Fruit fly (Drosophila melanogaster) whole organism, embryonic: ENCODE measurements around the gene CG12279.

Experiments used
- Abd-B ChIP-seq: fragments of 200-800 bp; sonication (Bioruptor generic); optimal IDR thresholded peaks from 2 replicates; lab custom pipeline; 2018; ENCODE audit warnings: missing biosample characterization, mild to moderate bottlenecking, missing genetic modification characterization, moderate library complexity
- CG1024 ChIP-seq: fragments of 200-800 bp; sonication (Bioruptor generic); IDR thresholded peaks from 2 replicates; pipeline ENCODE4 v1.3.6; 2022; ENCODE audit warnings: missing biosample characterization, missing genetic modification characterization
- CG10462 ChIP-seq: fragments of 200-800 bp; sonication (Bioruptor generic); optimal IDR thresholded peaks from 2 replicates; lab custom pipeline; 2016; ENCODE audit warnings: missing biosample characterization, missing genetic modification characterization
- CG11247 ChIP-seq: fragments of 200-800 bp; sonication (Bioruptor generic); IDR thresholded peaks from 2 replicates; pipeline ENCODE4 v1.3.6; 2022; ENCODE audit warnings: missing biosample characterization, missing genetic modification characterization
- CG11398 ChIP-seq: fragments of 200-800 bp; sonication (Bioruptor generic); optimal IDR thresholded peaks from 2 replicates; lab custom pipeline; 2016; ENCODE audit warnings: missing biosample characterization, missing genetic modification characterization
- CG13624 ChIP-seq: fragments of 200-800 bp; sonication (Bioruptor generic); optimal IDR thresholded peaks from 2 replicates; lab custom pipeline; 2016; ENCODE audit warnings: missing biosample characterization, missing genetic modification characterization
- CG14710 ChIP-seq: fragments of 200-800 bp; sonication (Bioruptor generic); optimal IDR thresholded peaks from 3 replicates; lab custom pipeline; 2019; ENCODE audit warnings: missing biosample characterization, mild to moderate bottlenecking, missing genetic modification characterization, moderate library complexity
- CG15269 ChIP-seq: fragments of 200-800 bp; sonication (Bioruptor generic); optimal IDR thresholded peaks from 2 replicates; lab custom pipeline; 2018; ENCODE audit warnings: missing biosample characterization, mild to moderate bottlenecking, missing genetic modification characterization, moderate library complexity
- CG17361 ChIP-seq: fragments of 200-800 bp; sonication (Bioruptor generic); IDR thresholded peaks from 3 replicates; pipeline ENCODE4 v1.3.6; 2022; ENCODE audit warnings: missing biosample characterization, missing genetic modification characterization
- CG18011 ChIP-seq: fragments of 200-800 bp; sonication (Bioruptor generic); optimal IDR thresholded peaks from 2 replicates; lab custom pipeline; 2017; ENCODE audit warnings: missing biosample characterization, missing genetic modification characterization, mild to moderate bottlenecking, moderate library complexity, missing genotype
- CG31441 ChIP-seq: fragments of 200-800 bp; sonication (Bioruptor generic); IDR thresholded peaks from 2 replicates; pipeline ENCODE4 v1.3.6; 2022; ENCODE audit warnings: missing biosample characterization, missing genetic modification characterization
- CG3281 ChIP-seq: fragments of 200-800 bp; sonication (Bioruptor generic); optimal IDR thresholded peaks from 3 replicates; lab custom pipeline; 2017; ENCODE audit warnings: missing biosample characterization, mild to moderate bottlenecking, missing genetic modification characterization
- CG4360 ChIP-seq: fragments of 200-800 bp; sonication (Bioruptor generic); IDR thresholded peaks from 2 replicates; pipeline ENCODE4 v1.3.6; 2022; ENCODE audit warnings: missing biosample characterization, missing genetic modification characterization
- CG43689 ChIP-seq: fragments of 200-800 bp; sonication (Bioruptor generic); IDR thresholded peaks from 2 replicates; pipeline ENCODE4 v1.3.6; 2022; ENCODE audit warnings: missing biosample characterization, missing genetic modification characterization
- CG4707 ChIP-seq: fragments of 200-800 bp; sonication (Bioruptor generic); optimal IDR thresholded peaks from 2 replicates; lab custom pipeline; 2018; ENCODE audit warnings: missing biosample characterization, mild to moderate bottlenecking, missing genetic modification characterization, moderate library complexity
- CG6765 ChIP-seq: fragments of 200-800 bp; sonication (Bioruptor generic); optimal IDR thresholded peaks from 3 replicates; lab custom pipeline; 2017; ENCODE audit warnings: missing biosample characterization, mild to moderate bottlenecking, missing genetic modification characterization
- CG6813 ChIP-seq: fragments of 200-800 bp; sonication (Bioruptor generic); optimal IDR thresholded peaks from 2 replicates; lab custom pipeline; 2017; ENCODE audit warnings: missing biosample characterization, missing genetic modification characterization, mild to moderate bottlenecking, moderate library complexity, missing genetic modification reagents
- CG6854 ChIP-seq: fragments of 200-800 bp; sonication (Bioruptor generic); optimal IDR thresholded peaks from 3 replicates; lab custom pipeline; 2017; ENCODE audit warnings: missing biosample characterization, mild to moderate bottlenecking, missing genetic modification characterization
- CG7372 ChIP-seq: fragments of 200-800 bp; sonication (Bioruptor generic); IDR thresholded peaks from 2 replicates; pipeline ENCODE4 v1.3.6; 2022; ENCODE audit warnings: missing biosample characterization, missing genetic modification characterization
- CG8290 ChIP-seq, 3 experiments: fragments of 200-800 bp; sonication (Bioruptor generic); optimal IDR thresholded peaks; 2 replicates each; lab custom pipeline; 2016 to 2019; ENCODE audit warnings: missing biosample characterization in 3 of 3, missing genetic modification characterization in 3 of 3, mild to moderate bottlenecking in 2 of 3, moderate library complexity in 1 of 3
- CG8478 ChIP-seq: fragments of >200 bp; optimal IDR thresholded peaks from 2 replicates; lab custom pipeline; 2018
- CG8765 ChIP-seq: fragments of 200-800 bp; sonication (Bioruptor generic); IDR thresholded peaks from 2 replicates; pipeline ENCODE4 v1.3.6; 2022; ENCODE audit warnings: missing biosample characterization, missing genetic modification characterization
- CoRest ChIP-seq: fragments of 200-800 bp; sonication (Bioruptor generic); optimal IDR thresholded peaks from 3 replicates; lab custom pipeline; 2018; ENCODE audit warnings: missing biosample characterization, mild to moderate bottlenecking, missing genetic modification characterization, moderate library complexity
- Dad ChIP-seq: fragments of 200-800 bp; sonication (Bioruptor generic); optimal IDR thresholded peaks from 3 replicates; lab custom pipeline; 2016; ENCODE audit warnings: missing biosample characterization, missing genetic modification characterization
- Drgx ChIP-seq: fragments of 200-800 bp; sonication (Bioruptor generic); IDR thresholded peaks from 2 replicates; pipeline ENCODE4 v1.3.6; 2022; ENCODE audit warnings: missing biosample characterization, missing genetic modification characterization
- Gsc ChIP-seq: fragments of 200-800 bp; sonication (Bioruptor generic); IDR thresholded peaks from 2 replicates; pipeline ENCODE4 v1.3.6; 2022; ENCODE audit warnings: missing biosample characterization, missing genetic modification characterization
- Hand ChIP-seq: fragments of 200-800 bp; sonication (Bioruptor generic); optimal IDR thresholded peaks from 2 replicates; lab custom pipeline; 2017; ENCODE audit warnings: mild to moderate bottlenecking, missing biosample characterization, missing genetic modification reagents, missing genetic modification characterization
- Jarid2 ChIP-seq: fragments of 200-800 bp; sonication (Bioruptor generic); optimal IDR thresholded peaks from 3 replicates; lab custom pipeline; 2017; ENCODE audit warnings: mild to moderate bottlenecking, missing biosample characterization, missing genetic modification reagents, missing genetic modification characterization
- Max ChIP-seq: fragments of 200-800 bp; sonication (Bioruptor generic); optimal IDR thresholded peaks from 2 replicates; lab custom pipeline; 2016; ENCODE audit warnings: missing biosample characterization, mild to moderate bottlenecking, missing genetic modification characterization
- NC2β ChIP-seq: fragments of 200-800 bp; sonication (Bioruptor generic); optimal IDR thresholded peaks from 2 replicates; lab custom pipeline; 2016; ENCODE audit warnings: missing biosample characterization, missing genetic modification characterization
- Side ChIP-seq: fragments of 200-800 bp; sonication (Bioruptor generic); optimal IDR thresholded peaks from 2 replicates; lab custom pipeline; 2016; ENCODE audit warnings: missing biosample characterization, missing genetic modification characterization
- Six4 ChIP-seq: fragments of 200-800 bp; sonication (Bioruptor generic); optimal IDR thresholded peaks from 2 replicates; lab custom pipeline; 2016; ENCODE audit warnings: missing biosample characterization, missing genetic modification characterization
- Sox100B ChIP-seq: fragments of 200-800 bp; sonication (Bioruptor generic); optimal IDR thresholded peaks from 3 replicates; lab custom pipeline; 2018; ENCODE audit warnings: missing biosample characterization, mild to moderate bottlenecking, missing genetic modification characterization
- Sox102F ChIP-seq: fragments of 200-800 bp; sonication (Bioruptor generic); optimal IDR thresholded peaks from 2 replicates; lab custom pipeline; 2018; ENCODE audit warnings: missing biosample characterization, mild to moderate bottlenecking, missing genetic modification characterization, moderate library complexity
- caup ChIP-seq: fragments of 200-800 bp; sonication (Bioruptor generic); optimal IDR thresholded peaks from 3 replicates; lab custom pipeline; 2017; ENCODE audit warnings: missing biosample characterization, mild to moderate bottlenecking, missing genetic modification characterization, moderate library complexity; ENCODE audit not compliant: severe bottlenecking
- cg ChIP-seq: fragments of 200-800 bp; sonication (Bioruptor generic); optimal IDR thresholded peaks from 3 replicates; lab custom pipeline; 2019; ENCODE audit warnings: missing biosample characterization, mild to moderate bottlenecking, missing genetic modification characterization, moderate library complexity
- fru ChIP-seq: fragments of >200 bp; optimal IDR thresholded peaks from 2 replicates; lab custom pipeline; 2017
- grau ChIP-seq: fragments of 200-800 bp; optimal IDR thresholded peaks from 3 replicates; lab custom pipeline; 2019; ENCODE audit warnings: missing biosample characterization, mild to moderate bottlenecking, missing genetic modification characterization, moderate library complexity
- her ChIP-seq: fragments of 200-800 bp; sonication (Bioruptor generic); optimal IDR thresholded peaks from 2 replicates; lab custom pipeline; 2016; ENCODE audit warnings: missing biosample characterization, missing genetic modification characterization
- hth ChIP-seq: fragments of >200 bp; optimal IDR thresholded peaks from 2 replicates; lab custom pipeline; 2017; ENCODE audit warnings: inconsistent platforms
- lbe ChIP-seq: fragments of 200-800 bp; sonication (Bioruptor generic); optimal IDR thresholded peaks from 2 replicates; lab custom pipeline; 2016; ENCODE audit warnings: missing biosample characterization, mild to moderate bottlenecking, missing genetic modification characterization
- mirr ChIP-seq: fragments of 200-800 bp; sonication (Bioruptor generic); optimal IDR thresholded peaks from 3 replicates; lab custom pipeline; 2018; ENCODE audit warnings: missing biosample characterization, mild to moderate bottlenecking, missing genetic modification characterization
- odd ChIP-seq: fragments of 200-800 bp; sonication (Bioruptor generic); optimal IDR thresholded peaks from 2 replicates; lab custom pipeline; 2017; ENCODE audit warnings: missing biosample characterization, mild to moderate bottlenecking, missing genetic modification characterization
- pan ChIP-seq, 4 experiments: fragments of >200 bp in 3 of 4; fragments of 200-800 bp in 1 of 4; sonication (Bioruptor generic) in 1 of 4; optimal IDR thresholded peaks in 3 of 4; IDR thresholded peaks in 1 of 4; 2 replicates each; pipeline versions ENCODE4 v1.3.6 to Lab custom; 2017 to 2022; ENCODE audit warnings: missing biosample characterization in 2 of 4, missing genetic modification characterization in 2 of 4, mixed read lengths in 1 of 4
- pb ChIP-seq: fragments of 200-800 bp; sonication (Bioruptor generic); optimal IDR thresholded peaks from 3 replicates; lab custom pipeline; 2016; ENCODE audit warnings: missing biosample characterization, missing genetic modification characterization
- psq ChIP-seq: fragments of 200-800 bp; sonication (Bioruptor generic); optimal IDR thresholded peaks from 2 replicates; lab custom pipeline; 2017; ENCODE audit warnings: missing biosample characterization, missing genetic modification characterization
- row ChIP-seq: fragments of 200-800 bp; sonication (Bioruptor generic); IDR thresholded peaks from 3 replicates; pipeline ENCODE4 v1.3.6; 2022; ENCODE audit warnings: missing biosample characterization, missing genetic modification characterization
- slbo ChIP-seq: fragments of 200-800 bp; sonication (Bioruptor generic); IDR thresholded peaks from 2 replicates; pipeline ENCODE4 v1.3.6; 2022; ENCODE audit warnings: missing biosample characterization, missing genetic modification characterization
- slp2 ChIP-seq: fragments of 200-800 bp; sonication (Bioruptor generic); optimal IDR thresholded peaks from 2 replicates; lab custom pipeline; 2016; ENCODE audit warnings: missing biosample characterization, missing genetic modification characterization
- sob ChIP-seq: fragments of 200-800 bp; sonication (Bioruptor generic); IDR thresholded peaks from 2 replicates; pipeline ENCODE4 v1.3.6; 2022; ENCODE audit warnings: missing biosample characterization, missing genetic modification characterization

Gene CG12279

DNA sequence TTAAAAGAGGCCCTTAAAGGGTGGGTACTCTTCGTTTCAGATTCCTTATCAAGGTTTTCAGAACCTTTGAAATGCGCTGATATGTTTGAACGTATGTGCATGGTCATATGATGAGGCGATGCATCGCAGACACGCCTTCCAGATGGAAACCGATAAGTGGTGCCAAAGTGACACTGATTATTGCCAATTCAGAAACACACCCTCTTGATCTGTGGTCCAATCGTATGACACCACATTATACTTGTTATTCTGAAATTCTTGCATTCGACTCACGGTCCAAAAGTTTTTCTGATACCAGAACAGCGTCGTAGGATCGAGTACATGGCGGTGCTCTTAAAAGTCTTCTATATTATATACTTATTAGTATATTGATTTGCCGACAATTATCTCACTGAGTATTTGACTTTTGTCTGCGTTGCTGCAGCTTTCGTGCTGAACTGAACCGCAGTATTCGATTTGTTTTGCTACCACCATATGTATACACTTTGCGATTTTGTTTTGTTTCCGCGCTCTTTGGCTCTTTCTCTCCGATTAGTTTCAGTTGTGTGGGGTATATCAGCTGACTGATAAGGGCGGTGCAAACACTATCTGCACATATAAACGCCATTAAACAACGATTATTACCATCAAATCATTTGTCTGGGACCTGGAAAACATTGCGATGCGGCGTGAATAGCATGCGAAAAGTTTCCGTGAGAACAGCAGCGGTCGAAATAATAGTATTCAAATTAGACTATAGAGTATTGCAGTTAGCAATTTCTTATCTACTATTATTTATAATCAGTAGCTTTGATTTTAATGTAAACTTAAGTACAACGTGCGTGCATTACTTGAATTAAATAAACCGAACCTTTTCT, 15.7 kb downstream of the CG12279 start (continued):
- TF ChIP-seq Max (no peak), CG7372 (GFP tag; lab: Robert Waterston, UW) (no peak), NC2β (GFP tag; lab: Kevin White, UChicago) (no peak), Jarid2 (GFP tag; lab: Kevin White, UChicago) (no peak), pb (GFP tag; lab: Kevin White, UChicago) (no peak), CG13624 (no peak), grau (tag; lab: Kevin White, UChicago) (no peak), CG15269 (tag; lab: Kevin White, UChicago) (no peak), slbo (GFP tag; lab: Robert Waterston, UW) (no peak; the same call in 1 of the 2 replicates), CG10462 (GFP tag; lab: Kevin White, UChicago) (no peak), CG6813 (GFP tag; lab: Kevin White, UChicago) (no peak), CG31441 (GFP tag; lab: Robert Waterston, UW) (no peak), CG8765 (GFP tag; lab: Robert Waterston, UW) (no peak), CG4360 (GFP tag; lab: Robert Waterston, UW) (no peak), CG6854 (GFP tag; lab: Kevin White, UChicago) (no peak), CG8478 (no peak), CG1024 (GFP tag; lab: Robert Waterston, UW) (no peak), mirr (GFP tag; lab: Kevin White, UChicago) (peak; percentile 56), row (peak; percentile 23; the same call in 1 of the 3 replicates), sob (GFP tag; lab: Robert Waterston, UW) (no peak), Hand (no peak), CG14710 (tag; lab: Kevin White, UChicago) (no peak), her (GFP tag; lab: Kevin White, UChicago) (no peak), CG11247 (GFP tag; lab: Robert Waterston, UW) (no peak), CG17361 (GFP tag; lab: Robert Waterston, UW) (no peak), CoRest (tag; lab: Kevin White, UChicago) (no peak), Side (GFP tag; lab: Kevin White, UChicago) (no peak), CG4707 (no peak), Drgx (GFP tag; lab: Robert Waterston, UW) (0 out of 2 replicates have a peak, but pooled peaks have one; percentile 5), psq (GFP tag; lab: Kevin White, UChicago) (no peak), caup (GFP tag; lab: Kevin White, UChicago) (peak; percentile 5), Dad (GFP tag; lab: Kevin White, UChicago) (no peak), cg (no peak), CG18011 (no peak), Sox102F (GFP tag; lab: Kevin White, UChicago) (no peak), hth (lab: Kevin White, UChicago) (no peak), CG8290 (GFP tag; optimal IDR thresholded peaks at IDR 0.05; lab: Kevin White, UChicago) (no peak), CG8290 (tag; optimal IDR thresholded peaks at IDR 0.05; lab: Kevin White, UChicago) (peak in 1 of 2 experiments; percentile 56), Six4 (no peak), lbe (GFP tag; lab: Kevin White, UChicago) (no peak), slp2 (no peak), CG6765 (GFP tag; lab: Kevin White, UChicago) (no peak), CG3281 (GFP tag; lab: Kevin White, UChicago) (peak; percentile 23), pan (optimal IDR thresholded peaks at IDR 0.05; lab: Kevin White, UChicago) (no peak), pan (GFP tag; optimal IDR thresholded peaks at IDR 0.05 in 1 of 2, IDR thresholded peaks at IDR 0.05 in 1 of 2) (no peak), fru (lab: Kevin White, UChicago) (no peak), Gsc (GFP tag; lab: Robert Waterston, UW) (no peak), Abd-B (GFP tag; lab: Kevin White, UChicago) (no peak), CG11398 (GFP tag; lab: Kevin White, UChicago) (no peak), odd (GFP tag; lab: Kevin White, UChicago) (no peak), CG43689 (no peak), Sox100B (GFP tag; lab: Kevin White, UChicago) (no peak)
